Fruit fly (Drosophila melanogaster) whole organism, embryonic: ENCODE results near the gene CG8668.

ENCODE experiments used
- BEAF-32 ChIP-seq: fragments of 200-800 bp; sonication (Bioruptor generic); optimal IDR thresholded peaks from 3 replicates; lab custom pipeline; 2017; ENCODE audit warnings: missing biosample characterization, missing genetic modification characterization, mild to moderate bottlenecking, moderate library complexity, missing genetic modification reagents
- CG10959 ChIP-seq: fragments of 200-800 bp; sonication (Bioruptor generic); IDR thresholded peaks from 2 replicates; pipeline ENCODE4 v1.3.6; 2022; ENCODE audit warnings: missing biosample characterization, missing genetic modification characterization
- CG11247 ChIP-seq: fragments of 200-800 bp; sonication (Bioruptor generic); IDR thresholded peaks from 2 replicates; pipeline ENCODE4 v1.3.6; 2022; ENCODE audit warnings: missing biosample characterization, missing genetic modification characterization
- CG11504 ChIP-seq: fragments of 200-800 bp; sonication (Bioruptor generic); optimal IDR thresholded peaks from 3 replicates; lab custom pipeline; 2019; ENCODE audit warnings: missing biosample characterization, mild to moderate bottlenecking, missing genetic modification characterization, moderate library complexity
- CG11723 ChIP-seq: fragments of 200-800 bp; sonication (Bioruptor generic); optimal IDR thresholded peaks from 2 replicates; lab custom pipeline; 2017; ENCODE audit warnings: missing biosample characterization, mild to moderate bottlenecking, missing genetic modification characterization
- CG12071 ChIP-seq: fragments of 200-800 bp; sonication (Bioruptor generic); optimal IDR thresholded peaks from 3 replicates; lab custom pipeline; 2018; ENCODE audit warnings: missing biosample characterization, mild to moderate bottlenecking, missing genetic modification characterization
- CG1233 ChIP-seq: fragments of 200-800 bp; sonication (Bioruptor generic); optimal IDR thresholded peaks from 4 replicates; lab custom pipeline; 2018; ENCODE audit warnings: missing biosample characterization, mild to moderate bottlenecking, missing genetic modification characterization
- CG12942 ChIP-seq: fragments of 200-800 bp; sonication (Bioruptor generic); optimal IDR thresholded peaks from 3 replicates; lab custom pipeline; 2016; ENCODE audit warnings: missing biosample characterization, missing genetic modification characterization
- CG14441 ChIP-seq: fragments of 200-800 bp; sonication (Bioruptor generic); IDR thresholded peaks from 2 replicates; pipeline ENCODE4 v1.3.6; 2022; ENCODE audit warnings: missing biosample characterization, missing genetic modification characterization
- CG1603 ChIP-seq: fragments of 200-800 bp; sonication (Bioruptor generic); optimal IDR thresholded peaks from 2 replicates; lab custom pipeline; 2019; ENCODE audit warnings: missing biosample characterization, mild to moderate bottlenecking, missing genetic modification characterization, moderate library complexity
- CG16779 ChIP-seq: fragments of 200-800 bp; sonication (Bioruptor generic); IDR thresholded peaks from 2 replicates; pipeline ENCODE4 v1.3.6; 2022; ENCODE audit warnings: missing biosample characterization, missing genetic modification characterization
- CG16815 ChIP-seq: fragments of 200-800 bp; sonication (Bioruptor generic); optimal IDR thresholded peaks from 3 replicates; lab custom pipeline; 2017; ENCODE audit warnings: missing biosample characterization, mild to moderate bottlenecking, missing genetic modification characterization
- CG17328 ChIP-seq: fragments of 200-800 bp; sonication (Bioruptor generic); IDR thresholded peaks from 2 replicates; pipeline ENCODE4 v1.3.6; 2022; ENCODE audit warnings: missing biosample characterization, missing genetic modification characterization
- CG17385 ChIP-seq: fragments of 200-800 bp; sonication (Bioruptor generic); optimal IDR thresholded peaks from 3 replicates; lab custom pipeline; 2018; ENCODE audit warnings: missing biosample characterization, mild to moderate bottlenecking, missing genetic modification characterization
- CG18599 ChIP-seq: fragments of 200-800 bp; sonication (Bioruptor generic); optimal IDR thresholded peaks from 3 replicates; lab custom pipeline; 2017; ENCODE audit warnings: missing biosample characterization, missing genetic modification characterization, mild to moderate bottlenecking, moderate library complexity, missing genetic modification reagents
- CG2120 ChIP-seq: fragments of 200-800 bp; sonication (Bioruptor generic); optimal IDR thresholded peaks from 3 replicates; lab custom pipeline; 2016; ENCODE audit warnings: missing biosample characterization, missing genetic modification characterization
- CG2202 ChIP-seq: fragments of 200-800 bp; sonication (Bioruptor generic); optimal IDR thresholded peaks from 2 replicates; lab custom pipeline; 2018; ENCODE audit warnings: missing biosample characterization, mild to moderate bottlenecking, missing genetic modification characterization
- CG3065 ChIP-seq: fragments of 200-800 bp; sonication (Bioruptor generic); optimal IDR thresholded peaks from 2 replicates; lab custom pipeline; 2016; ENCODE audit warnings: missing biosample characterization, missing genetic modification characterization
- CG31441 ChIP-seq: fragments of 200-800 bp; sonication (Bioruptor generic); IDR thresholded peaks from 2 replicates; pipeline ENCODE4 v1.3.6; 2022; ENCODE audit warnings: missing biosample characterization, missing genetic modification characterization
- CG34224 ChIP-seq: fragments of 200-800 bp; sonication (Bioruptor generic); IDR thresholded peaks from 3 replicates; pipeline ENCODE4 v1.3.6; 2022; ENCODE audit warnings: missing biosample characterization, missing genetic modification characterization; ENCODE audit not compliant: partially characterized antibody
- CG3995 ChIP-seq: fragments of 200-800 bp; sonication (Bioruptor generic); optimal IDR thresholded peaks from 3 replicates; lab custom pipeline; 2016; ENCODE audit warnings: missing biosample characterization, missing genetic modification characterization
- CG4360 ChIP-seq: fragments of 200-800 bp; sonication (Bioruptor generic); IDR thresholded peaks from 2 replicates; pipeline ENCODE4 v1.3.6; 2022; ENCODE audit warnings: missing biosample characterization, missing genetic modification characterization
- CG4820 ChIP-seq: fragments of 200-800 bp; sonication (Bioruptor generic); optimal IDR thresholded peaks from 3 replicates; lab custom pipeline; 2016; ENCODE audit warnings: missing biosample characterization, missing genetic modification characterization
- CG6689 ChIP-seq: fragments of 200-800 bp; sonication (Bioruptor generic); IDR thresholded peaks from 2 replicates; pipeline ENCODE4 v1.3.6; 2022; ENCODE audit warnings: missing biosample characterization, missing genetic modification characterization
- CG7357 ChIP-seq: fragments of 200-800 bp; sonication (Bioruptor generic); IDR thresholded peaks from 3 replicates; pipeline ENCODE4 v1.3.6; 2022; ENCODE audit warnings: missing biosample characterization, missing genetic modification characterization
- Camta ChIP-seq: fragments of 200-800 bp; sonication (Bioruptor generic); optimal IDR thresholded peaks from 2 replicates; lab custom pipeline; 2016; ENCODE audit warnings: missing biosample characterization, missing genetic modification characterization
- CkIIα-i1 ChIP-seq: fragments of 200-800 bp; sonication (Bioruptor generic); IDR thresholded peaks from 2 replicates; pipeline ENCODE4 v1.3.6; 2022; ENCODE audit warnings: missing biosample characterization, missing genetic modification characterization
- Doc2 ChIP-seq: fragments of 200-800 bp; sonication (Bioruptor generic); IDR thresholded peaks from 2 replicates; pipeline ENCODE4 v1.3.6; 2022; ENCODE audit warnings: missing biosample characterization, missing genetic modification characterization
- H2.0 ChIP-seq: fragments of 200-800 bp; sonication (Bioruptor generic); IDR thresholded peaks from 2 replicates; pipeline ENCODE4 v1.3.6; 2022; ENCODE audit warnings: missing biosample characterization, missing genetic modification characterization
- HLHmδ ChIP-seq: fragments of 200-800 bp; sonication (Bioruptor generic); optimal IDR thresholded peaks from 2 replicates; lab custom pipeline; 2018; ENCODE audit warnings: missing biosample characterization, mild to moderate bottlenecking, missing genetic modification characterization, moderate library complexity
- Meics ChIP-seq: fragments of 200-800 bp; sonication (Bioruptor generic); optimal IDR thresholded peaks from 2 replicates; lab custom pipeline; 2017; ENCODE audit warnings: missing biosample characterization, mild to moderate bottlenecking, missing genetic modification characterization
- NC2α ChIP-seq: fragments of 200-800 bp; sonication (Bioruptor generic); optimal IDR thresholded peaks from 2 replicates; lab custom pipeline; 2016; ENCODE audit warnings: missing biosample characterization, missing genetic modification characterization
- NK7.1 ChIP-seq: fragments of 200-800 bp; sonication (Bioruptor generic); optimal IDR thresholded peaks from 3 replicates; lab custom pipeline; 2016; ENCODE audit warnings: missing biosample characterization, missing genetic modification characterization
- Neu2 ChIP-seq: fragments of 200-800 bp; sonication (Bioruptor generic); optimal IDR thresholded peaks from 3 replicates; lab custom pipeline; 2016; ENCODE audit warnings: missing biosample characterization, missing genetic modification characterization, borderline replicate concordance
- Pdp1 ChIP-seq, 2 experiments: fragments of 200-800 bp; sonication (Bioruptor generic); optimal IDR thresholded peaks; 3 replicates each; lab custom pipeline; 2016; ENCODE audit warnings: missing biosample characterization in 2 of 2, missing genetic modification characterization in 2 of 2, mild to moderate bottlenecking in 1 of 2, moderate library complexity in 1 of 2
- Side ChIP-seq: fragments of 200-800 bp; sonication (Bioruptor generic); optimal IDR thresholded peaks from 2 replicates; lab custom pipeline; 2016; ENCODE audit warnings: missing biosample characterization, missing genetic modification characterization
- Sox100B ChIP-seq: fragments of 200-800 bp; sonication (Bioruptor generic); optimal IDR thresholded peaks from 3 replicates; lab custom pipeline; 2018; ENCODE audit warnings: missing biosample characterization, mild to moderate bottlenecking, missing genetic modification characterization
- al ChIP-seq: fragments of 200-800 bp; sonication (Bioruptor generic); IDR thresholded peaks from 2 replicates; pipeline ENCODE4 v1.3.6; 2022; ENCODE audit warnings: missing biosample characterization, missing genetic modification characterization
- cato ChIP-seq: fragments of 200-800 bp; sonication (Bioruptor generic); optimal IDR thresholded peaks from 2 replicates; lab custom pipeline; 2016; ENCODE audit warnings: missing biosample characterization, missing genetic modification characterization, borderline replicate concordance
- crc ChIP-seq: fragments of 200-800 bp; sonication (Bioruptor generic); optimal IDR thresholded peaks from 2 replicates; lab custom pipeline; 2016; ENCODE audit warnings: missing biosample characterization, missing genetic modification characterization
- gcm2 ChIP-seq: fragments of 200-800 bp; sonication (Bioruptor generic); optimal IDR thresholded peaks from 2 replicates; lab custom pipeline; 2016; ENCODE audit warnings: missing biosample characterization, missing genetic modification characterization
- maf-S ChIP-seq: fragments of 200-800 bp; sonication (Bioruptor generic); optimal IDR thresholded peaks from 2 replicates; lab custom pipeline; 2016; ENCODE audit warnings: missing biosample characterization, missing genetic modification characterization
- run ChIP-seq: fragments of 200-800 bp; sonication (Bioruptor generic); optimal IDR thresholded peaks from 3 replicates; lab custom pipeline; 2018; ENCODE audit warnings: missing biosample characterization, mild to moderate bottlenecking, missing genetic modification characterization
- sc ChIP-seq, 3 experiments: fragments of >200 bp in 2 of 3; fragments of 200-800 bp in 1 of 3; sonication (Bioruptor generic) in 1 of 3; optimal IDR thresholded peaks; 2 replicates in 2 of 3; 3 replicates in 1 of 3; lab custom pipeline; 2017; ENCODE audit warnings: mild to moderate bottlenecking in 1 of 3, missing biosample characterization in 1 of 3, missing genetic modification characterization in 1 of 3, missing genetic modification reagents in 1 of 3
- schlank ChIP-seq: fragments of 200-800 bp; sonication (Bioruptor generic); optimal IDR thresholded peaks from 2 replicates; lab custom pipeline; 2018; ENCODE audit warnings: missing biosample characterization, mild to moderate bottlenecking, missing genetic modification characterization
- sim ChIP-seq: fragments of 200-800 bp; sonication (Bioruptor generic); IDR thresholded peaks from 2 replicates; pipeline ENCODE4 v1.3.6; 2022; ENCODE audit warnings: missing biosample characterization, missing genetic modification characterization
- sob ChIP-seq: fragments of 200-800 bp; sonication (Bioruptor generic); IDR thresholded peaks from 2 replicates; pipeline ENCODE4 v1.3.6; 2022; ENCODE audit warnings: missing biosample characterization, missing genetic modification characterization
- tna ChIP-seq: fragments of 200-800 bp; sonication (Bioruptor generic); IDR thresholded peaks from 2 replicates; pipeline ENCODE4 v1.3.6; 2022; ENCODE audit warnings: missing biosample characterization, missing genetic modification characterization; ENCODE audit not compliant: partially characterized antibody
- vnd ChIP-seq: fragments of 200-800 bp; sonication (Bioruptor generic); IDR thresholded peaks from 3 replicates; pipeline ENCODE4 v1.3.6; 2022; ENCODE audit warnings: missing biosample characterization, missing genetic modification characterization; ENCODE audit not compliant: partially characterized antibody
- zfh1 ChIP-seq: fragments of 200-800 bp; sonication (Bioruptor generic); IDR thresholded peaks from 3 replicates; pipeline ENCODE4 v1.3.6; 2022; ENCODE audit warnings: missing biosample characterization, missing genetic modification characterization

CG8668 gene

dm6 chr2L:8156682-8157081 is 29.9 kb downstream of the CG8668 start (continued):
- TF ChIP-seq tna (GFP tag; lab: Robert Waterston, UW) (no peak), CG17328 (peak; percentile 69), sc (optimal IDR thresholded peaks at IDR 0.05; lab: Kevin White, UChicago) (no peak), sc (GFP tag; optimal IDR thresholded peaks at IDR 0.05; lab: Kevin White, UChicago) (peak; percentile 12), sob (GFP tag; lab: Robert Waterston, UW) (peak; percentile 62), CG11247 (0 out of 2 replicates have a peak, but pooled peaks have one; percentile 52), NK7.1 (GFP tag; lab: Kevin White, UChicago) (peak; percentile 51), CG17385 (GFP tag; lab: Kevin White, UChicago) (peak; percentile 68), BEAF-32 (GFP tag; lab: Kevin White, UChicago) (peak; percentile 43), Pdp1 (GFP tag; optimal IDR thresholded peaks at IDR 0.05; lab: Kevin White, UChicago) (peak; percentile 79 to 91), CG12071 (GFP tag; lab: Kevin White, UChicago) (peak; percentile 9), CG3065 (GFP tag; lab: Kevin White, UChicago) (peak; percentile 25), CG2120 (GFP tag; lab: Kevin White, UChicago) (peak; percentile 87), schlank (tag; lab: Kevin White, UChicago) (peak; percentile 3), CG11504 (peak; percentile 71), CG1233 (peak; percentile 53), CG10959 (GFP tag; lab: Robert Waterston, UW) (no peak), Meics (peak; percentile 75), HLHmδ (GFP tag; lab: Kevin White, UChicago) (no peak), CG4360 (peak; percentile 30; the same call in 1 of the 2 replicates), CG7357 (GFP tag; lab: Robert Waterston, UW) (no peak), CG1603 (tag; lab: Kevin White, UChicago) (peak; percentile 74), CG2202 (no peak), run (tag; lab: Kevin White, UChicago) (peak; percentile 39), vnd (no peak), CG3995 (GFP tag; lab: Kevin White, UChicago) (peak; percentile 40), CG12942 (peak; percentile 58), CG31441 (peak; percentile 70), crc (GFP tag; lab: Kevin White, UChicago) (peak; percentile 60), Sox100B (GFP tag; lab: Kevin White, UChicago) (peak; percentile 32), Neu2 (GFP tag; lab: Kevin White, UChicago) (no peak), gcm2 (GFP tag; lab: Kevin White, UChicago) (peak; percentile 31), cato (no peak), NC2α (GFP tag; lab: Kevin White, UChicago) (no peak), sim (GFP tag; lab: Robert Waterston, UW) (no peak), CkIIα-i1 (GFP tag; lab: Robert Waterston, UW) (no peak), Doc2 (GFP tag; lab: Robert Waterston, UW) (no peak), CG4820 (GFP tag; lab: Kevin White, UChicago) (peak; percentile 64), CG18599 (peak; percentile 85), maf-S (GFP tag; lab: Kevin White, UChicago) (peak; percentile 48), H2.0 (GFP tag; lab: Robert Waterston, UW) (peak; percentile 41; the same call in 1 of the 2 replicates), zfh1 (peak; percentile 70; the same call in 2 of the 3 replicates), CG16815 (GFP tag; lab: Kevin White, UChicago) (peak; percentile 37), Side (GFP tag; lab: Kevin White, UChicago) (peak; percentile 69), al (GFP tag; lab: Robert Waterston, UW) (peak; percentile 37; the same call in 1 of the 2 replicates), CG14441 (GFP tag; lab: Robert Waterston, UW) (peak; percentile 75), CG34224 (GFP tag; lab: Robert Waterston, UW) (peak; percentile 50; the same call in 2 of the 3 replicates), CG11723 (GFP tag; lab: Kevin White, UChicago) (peak; percentile 36), CG6689 (peak; percentile 69; the same call in 1 of the 2 replicates), CG16779 (GFP tag; lab: Robert Waterston, UW) (no peak), Camta (GFP tag; lab: Kevin White, UChicago) (peak; percentile 50)
